Fruit fly (Drosophila melanogaster) whole organism, embryonic: ENCODE data around the gene CG43165.

Source experiments
- B-H2 ChIP-seq: fragments of 200-800 bp; sonication (Bioruptor generic); optimal IDR thresholded peaks from 2 replicates; lab custom pipeline; 2018; ENCODE audit warnings: missing biosample characterization, mild to moderate bottlenecking, missing genetic modification characterization
- CG15479 ChIP-seq: fragments of 200-800 bp; sonication (Bioruptor generic); optimal IDR thresholded peaks from 3 replicates; lab custom pipeline; 2019; ENCODE audit warnings: missing biosample characterization, mild to moderate bottlenecking, missing genetic modification characterization, moderate library complexity
- CG17612 ChIP-seq: fragments of 200-800 bp; sonication (Bioruptor generic); IDR thresholded peaks from 2 replicates; pipeline ENCODE4 v1.3.6; 2022; ENCODE audit warnings: missing biosample characterization, missing genetic modification characterization
- CG34422 ChIP-seq: fragments of 200-800 bp; sonication (Bioruptor generic); IDR thresholded peaks from 3 replicates; pipeline ENCODE4 v1.3.6; 2022; ENCODE audit warnings: missing biosample characterization, missing genetic modification characterization
- CG4854 ChIP-seq: fragments of 200-800 bp; sonication (Bioruptor generic); optimal IDR thresholded peaks from 2 replicates; lab custom pipeline; 2016; ENCODE audit warnings: missing biosample characterization, missing genetic modification characterization, inconsistent platforms
- CG6854 ChIP-seq: fragments of 200-800 bp; sonication (Bioruptor generic); optimal IDR thresholded peaks from 3 replicates; lab custom pipeline; 2017; ENCODE audit warnings: missing biosample characterization, mild to moderate bottlenecking, missing genetic modification characterization
- CG8944 ChIP-seq: fragments of 200-800 bp; sonication (Bioruptor generic); optimal IDR thresholded peaks from 3 replicates; lab custom pipeline; 2016; ENCODE audit warnings: missing biosample characterization, missing genetic modification characterization
- dpn ChIP-seq, 2 experiments: fragments of 200-800 bp; sonication (Bioruptor generic); optimal IDR thresholded peaks; 3 replicates each; lab custom pipeline; 2016; ENCODE audit warnings: missing biosample characterization in 2 of 2, missing genetic modification characterization in 2 of 2
- jumu ChIP-seq: fragments of 200-800 bp; sonication (Bioruptor generic); optimal IDR thresholded peaks from 3 replicates; lab custom pipeline; 2016; ENCODE audit warnings: missing biosample characterization, missing genetic modification characterization
- luna ChIP-seq: fragments of 200-800 bp; sonication (Bioruptor generic); optimal IDR thresholded peaks from 2 replicates; lab custom pipeline; 2016; ENCODE audit warnings: missing biosample characterization, missing genetic modification characterization
- pfk ChIP-seq: fragments of 200-800 bp; sonication (Bioruptor generic); optimal IDR thresholded peaks from 2 replicates; lab custom pipeline; 2018; ENCODE audit warnings: missing biosample characterization, mild to moderate bottlenecking, missing genetic modification characterization, moderate library complexity
- zf30C ChIP-seq: fragments of 200-800 bp; sonication (Bioruptor generic); optimal IDR thresholded peaks from 3 replicates; lab custom pipeline; 2018; ENCODE audit warnings: missing biosample characterization, mild to moderate bottlenecking, missing genetic modification characterization

DNA sequence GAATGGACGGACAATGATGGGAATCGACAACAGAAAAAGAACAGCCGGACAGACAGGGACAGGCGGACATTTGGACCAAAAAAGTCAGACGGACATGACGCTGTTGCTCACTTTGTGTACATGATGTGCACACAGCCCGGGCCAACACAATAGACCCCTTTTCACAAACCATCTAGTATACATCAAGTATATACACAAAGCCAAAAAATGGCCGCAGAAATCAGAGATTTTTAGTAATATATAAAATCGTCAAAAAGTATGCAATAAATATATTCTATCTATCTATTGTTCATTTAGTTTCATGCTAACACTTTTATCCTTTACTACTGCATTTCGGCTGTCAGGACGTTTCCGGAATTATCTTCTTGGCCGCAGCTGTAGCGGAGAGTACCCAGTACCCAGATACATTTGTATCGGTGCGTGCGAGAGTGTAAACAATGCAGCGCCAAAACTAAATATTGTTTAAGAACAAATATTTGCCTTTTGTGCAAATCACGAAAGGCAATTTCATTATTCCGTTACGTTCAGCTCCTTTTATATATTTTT, 24.7 kb upstream of the CG43165 start:
- TF ChIP-seq jumu (GFP tag; lab: Kevin White, UChicago), result no peak
- TF ChIP-seq CG17612 (GFP tag; lab: Robert Waterston, UW), result no peak
- no peak for TF ChIP-seq CG6854 (GFP tag; lab: Kevin White, UChicago)
- no peak for TF ChIP-seq zf30C (GFP tag; lab: Kevin White, UChicago)
- no peak for TF ChIP-seq luna
- TF ChIP-seq CG15479, result no peak
- no peak for TF ChIP-seq pfk (GFP tag; lab: Kevin White, UChicago)
- TF ChIP-seq dpn (GFP tag; optimal IDR thresholded peaks at IDR 0.05; lab: Kevin White, UChicago), result no peak
- no peak for TF ChIP-seq CG34422 (GFP tag; lab: Robert Waterston, UW)
- TF ChIP-seq B-H2 (GFP tag; lab: Kevin White, UChicago), result no peak
- no peak for TF ChIP-seq CG4854
- TF ChIP-seq CG8944 (GFP tag; lab: Kevin White, UChicago), result no peak
